Worm (Caenorhabditis elegans): ENCODE measurements around the gene jmjd-2.

The jmjd-2 gene

DNA sequence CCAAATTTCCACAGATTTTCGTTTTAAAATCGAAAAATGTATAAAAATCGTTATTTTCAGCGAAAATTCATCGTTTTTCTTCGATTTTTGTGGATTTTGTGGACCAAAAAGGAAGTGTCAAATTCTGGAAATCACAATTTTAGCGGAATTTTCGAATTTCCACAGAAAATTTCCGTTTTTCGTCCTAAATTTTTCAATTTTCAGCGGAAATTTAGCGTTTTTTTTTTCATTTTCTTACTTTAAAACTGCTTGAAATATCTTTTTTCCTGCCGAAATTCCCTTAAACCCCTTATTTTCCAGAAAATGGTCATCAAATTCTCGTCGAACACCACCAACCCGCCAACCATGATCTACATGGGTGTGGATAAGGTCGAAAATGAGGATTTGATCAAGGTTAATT lies 8.7 kb upstream of the jmjd-2 start, which contains the start of gene Y54G11A.2:
Gene Y54G11A.2, plus strand, starts transcription at position 301 of the 400 bp plus-strand sequence.
- TF ChIP-seq nhr-10 (tag; optimal IDR thresholded peaks at IDR 0.05) (no peak), nhr-129 (tag; optimal IDR thresholded peaks at IDR 0.05) (no peak), nhr-21 (tag; optimal IDR thresholded peaks at IDR 0.05) (no peak), unc-62 (GFP tag; optimal IDR thresholded peaks at IDR 0.05) (no peak), lin-39 (tag; optimal IDR thresholded peaks at IDR 0.05) (no peak), nhr-12 (tag; optimal IDR thresholded peaks at IDR 0.05) (no peak), ceh-82 (tag; optimal IDR thresholded peaks at IDR 0.05) (no peak)

- TF ChIP-seq sem-4 (tag; optimal IDR thresholded peaks at IDR 0.05) (peak; percentile 85), nhr-11 (tag; optimal IDR thresholded peaks at IDR 0.05) (no peak), ama-1 (optimal IDR thresholded peaks at IDR 0.05) (peak; percentile 66), elt-1 (tag; optimal IDR thresholded peaks at IDR 0.05) (no peak), nhr-21 (tag; optimal IDR thresholded peaks at IDR 0.05) (peak; percentile 87), egl-27 (tag; optimal IDR thresholded peaks at IDR 0.05) (peak; percentile 18), blmp-1 (tag; optimal IDR thresholded peaks at IDR 0.05; ENCODE audit: insufficient read depth) (peak; percentile 86), R02D3.7 (tag; optimal IDR thresholded peaks at IDR 0.05) (no peak), ztf-1 (GFP tag; conservative IDR thresholded peaks at IDR 0.05) (peak; percentile 73; the same call in 1 of the 2 replicates), ztf-11 (tag; optimal IDR thresholded peaks at IDR 0.05) (no peak), Y55F3AM.14 (GFP tag; optimal IDR thresholded peaks at IDR 0.05) (peak; percentile 93), peb-1 (tag; optimal IDR thresholded peaks at IDR 0.05) (no peak), lin-39 (tag; optimal IDR thresholded peaks at IDR 0.05) (no peak), unc-39 (tag; optimal IDR thresholded peaks at IDR 0.05) (no peak), ceh-82 (tag; optimal IDR thresholded peaks at IDR 0.05) (peak; percentile 10), nhr-129 (tag; optimal IDR thresholded peaks at IDR 0.05) (peak; percentile 79), ZK546.5 (tag; optimal IDR thresholded peaks at IDR 0.05) (peak; percentile 57), sma-9 (GFP tag; optimal IDR thresholded peaks at IDR 0.05) (peak; percentile 93), sma-9 (tag; optimal IDR thresholded peaks at IDR 0.05) (no peak), aly-2 (tag; optimal IDR thresholded peaks at IDR 0.05) (no peak), nhr-23 (tag; optimal IDR thresholded peaks at IDR 0.05) (no peak), lsy-2 (tag; optimal IDR thresholded peaks at IDR 0.05) (peak; percentile 85), mbf-1 (tag; optimal IDR thresholded peaks at IDR 0.05) (no peak), gmeb-1 (tag; optimal IDR thresholded peaks at IDR 0.05) (peak; percentile 97), C34F6.9 (tag; optimal IDR thresholded peaks at IDR 0.05) (peak; percentile 91), nhr-6 (tag; optimal IDR thresholded peaks at IDR 0.05) (peak; percentile 85), fos-1 (tag; optimal IDR thresholded peaks at IDR 0.05) (peak; percentile 31), lin-13 (GFP tag; optimal IDR thresholded peaks at IDR 0.05) (peak; percentile 90), nhr-12 (tag; optimal IDR thresholded peaks at IDR 0.05) (no peak), unc-55 (GFP tag; optimal IDR thresholded peaks at IDR 0.05) (peak; percentile 69), nhr-237 (tag; optimal IDR thresholded peaks at IDR 0.05) (no peak), unc-62 (GFP tag; optimal IDR thresholded peaks at IDR 0.05) (no peak), nhr-25 (tag; optimal IDR thresholded peaks at IDR 0.05) (peak; percentile 95), elt-3 (tag; optimal IDR thresholded peaks at IDR 0.05) (no peak), snpc-4 (tag; optimal IDR thresholded peaks at IDR 0.05) (peak; percentile 35), mab-5 (tag; optimal IDR thresholded peaks at IDR 0.05) (peak; percentile 76), dmd-4 (tag; optimal IDR thresholded peaks at IDR 0.05) (peak; percentile 20), sma-3 (GFP tag; optimal IDR thresholded peaks at IDR 0.05) (peak; percentile 93), crh-2 (tag; optimal IDR thresholded peaks at IDR 0.05) (peak; percentile 95), mdl-1 (tag; optimal IDR thresholded peaks at IDR 0.05) (peak; percentile 51 to 81), ceh-16 (tag; optimal IDR thresholded peaks at IDR 0.05) (peak; percentile 42), nhr-77 (tag; optimal IDR thresholded peaks at IDR 0.05) (peak; percentile 53), lin-11 (tag; optimal IDR thresholded peaks at IDR 0.05) (no peak), nhr-10 (tag; optimal IDR thresholded peaks at IDR 0.05) (peak; percentile 64), ztf-4 (tag; optimal IDR thresholded peaks at IDR 0.05) (peak; percentile 86), alr-1 (tag; optimal IDR thresholded peaks at IDR 0.05) (no peak), zag-1 (tag; optimal IDR thresholded peaks at IDR 0.05) (peak; percentile 4), skn-1 (tag; optimal IDR thresholded peaks at IDR 0.05) (no peak), F13H6.1 (tag; optimal IDR thresholded peaks at IDR 0.05) (peak; percentile 92)
Measured at ce11 chrII:14251400-14251940, 8.1 kb upstream of the jmjd-2 start.
